Fruit fly (Drosophila melanogaster) whole organism, prepupa: ENCODE results near the gene betaTub65B.
A peak's percentile ranks its signal among the peaks of the same experiment; 100 is the strongest.

Source experiments
- Blimp-1 ChIP-seq: fragments of 200-800 bp; sonication (Bioruptor generic); optimal IDR thresholded peaks from 3 replicates; lab custom pipeline; 2017; ENCODE audit warnings: missing biosample characterization, missing genetic modification characterization, mild to moderate bottlenecking, moderate library complexity, missing genetic modification reagents
- CG10631 ChIP-seq: fragments of 200-800 bp; sonication (Bioruptor generic); optimal IDR thresholded peaks from 2 replicates; lab custom pipeline; 2016; ENCODE audit warnings: missing biosample characterization, missing genetic modification characterization
- CG11294 ChIP-seq: fragments of 200-800 bp; sonication (Bioruptor generic); IDR thresholded peaks from 2 replicates; pipeline ENCODE4 v1.3.6; 2022; ENCODE audit warnings: missing biosample characterization, missing genetic modification characterization
- CG11762 ChIP-seq: fragments of 200-800 bp; sonication (Bioruptor generic); optimal IDR thresholded peaks from 3 replicates; lab custom pipeline; 2016; ENCODE audit warnings: missing biosample characterization, missing genetic modification characterization; ENCODE audit not compliant: insufficient read depth
- CG11902 ChIP-seq: fragments of 200-800 bp; sonication (Bioruptor generic); optimal IDR thresholded peaks from 3 replicates; lab custom pipeline; 2016; ENCODE audit warnings: missing biosample characterization, missing genetic modification characterization
- CG15336 ChIP-seq: fragments of 200-800 bp; sonication (Bioruptor generic); IDR thresholded peaks from 2 replicates; pipeline ENCODE4 v1.3.6; 2022; ENCODE audit warnings: missing biosample characterization, missing genetic modification characterization
- CG1621 ChIP-seq: fragments of 200-800 bp; sonication (Bioruptor generic); optimal IDR thresholded peaks from 3 replicates; lab custom pipeline; 2018; ENCODE audit warnings: missing biosample characterization, mild to moderate bottlenecking, missing genetic modification characterization
- CG16779 ChIP-seq: fragments of 200-800 bp; sonication (Bioruptor generic); optimal IDR thresholded peaks from 3 replicates; lab custom pipeline; 2017; ENCODE audit warnings: missing biosample characterization, mild to moderate bottlenecking, missing genetic modification characterization
- CG3032 ChIP-seq: fragments of 200-800 bp; optimal IDR thresholded peaks from 2 replicates; lab custom pipeline; 2019; ENCODE audit warnings: missing biosample characterization, mild to moderate bottlenecking, missing genetic modification characterization, moderate library complexity
- CG31627 ChIP-seq: fragments of 200-800 bp; sonication (Bioruptor generic); optimal IDR thresholded peaks from 3 replicates; lab custom pipeline; 2016; ENCODE audit warnings: missing biosample characterization, missing genetic modification characterization
- CG32006 ChIP-seq: fragments of 200-800 bp; sonication (Bioruptor generic); optimal IDR thresholded peaks from 3 replicates; lab custom pipeline; 2017; ENCODE audit warnings: missing biosample characterization, mild to moderate bottlenecking, missing genetic modification characterization
- CG34406 ChIP-seq: fragments of 200-800 bp; sonication (Bioruptor generic); optimal IDR thresholded peaks from 3 replicates; lab custom pipeline; 2016; ENCODE audit warnings: missing biosample characterization, missing genetic modification characterization
- CG4318 ChIP-seq: fragments of 200-800 bp; sonication (Bioruptor generic); optimal IDR thresholded peaks from 3 replicates; lab custom pipeline; 2017; ENCODE audit warnings: missing biosample characterization, mild to moderate bottlenecking, missing genetic modification characterization
- CG6163 ChIP-seq: fragments of 200-800 bp; sonication (Bioruptor generic); IDR thresholded peaks from 3 replicates; pipeline ENCODE4 v1.3.6; 2022; ENCODE audit warnings: missing biosample characterization, missing genetic modification characterization
- CG6276 ChIP-seq: fragments of 200-800 bp; sonication (Bioruptor generic); optimal IDR thresholded peaks from 2 replicates; lab custom pipeline; 2017; ENCODE audit warnings: missing biosample characterization, mild to moderate bottlenecking, missing genetic modification characterization
- CG6792 ChIP-seq: fragments of 200-800 bp; sonication (Bioruptor generic); optimal IDR thresholded peaks from 3 replicates; lab custom pipeline; 2016; ENCODE audit warnings: missing biosample characterization, missing genetic modification characterization
- CG6854 ChIP-seq: fragments of 200-800 bp; sonication (Bioruptor generic); optimal IDR thresholded peaks from 2 replicates; lab custom pipeline; 2017; ENCODE audit warnings: missing biosample characterization, mild to moderate bottlenecking, missing genetic modification characterization
- CG7368 ChIP-seq: fragments of 200-800 bp; sonication (Bioruptor generic); optimal IDR thresholded peaks from 3 replicates; lab custom pipeline; 2016; ENCODE audit warnings: missing biosample characterization, missing genetic modification characterization
- CG8319 ChIP-seq: fragments of 200-800 bp; sonication (Bioruptor generic); optimal IDR thresholded peaks from 3 replicates; lab custom pipeline; 2016; ENCODE audit warnings: missing biosample characterization, missing genetic modification characterization
- CG9139 ChIP-seq: fragments of 200-800 bp; sonication (Bioruptor generic); optimal IDR thresholded peaks from 3 replicates; lab custom pipeline; 2017; ENCODE audit warnings: missing biosample characterization, mild to moderate bottlenecking, missing genetic modification characterization
- Eip75B ChIP-seq: fragments of 200-800 bp; sonication (Bioruptor generic); optimal IDR thresholded peaks from 3 replicates; lab custom pipeline; 2016; ENCODE audit warnings: missing biosample characterization, missing genetic modification characterization
- Eip78C ChIP-seq: fragments of 200-800 bp; sonication (Bioruptor generic); peaks from one replicate; lab custom pipeline; 2016; ENCODE audit warnings: missing biosample characterization, missing genetic modification characterization
- Ets21C ChIP-seq: fragments of 200-800 bp; sonication (Bioruptor generic); optimal IDR thresholded peaks from 3 replicates; lab custom pipeline; 2016; ENCODE audit warnings: missing biosample characterization, missing genetic modification characterization
- Ets96B ChIP-seq: fragments of 200-800 bp; optimal IDR thresholded peaks from 2 replicates; lab custom pipeline; 2019; ENCODE audit warnings: missing biosample characterization, mild to moderate bottlenecking, missing genetic modification characterization, moderate library complexity
- Gug ChIP-seq: fragments of 200-800 bp; sonication (Bioruptor generic); IDR thresholded peaks from 2 replicates; pipeline ENCODE4 v1.3.6; 2022; ENCODE audit warnings: missing biosample characterization, missing genetic modification characterization
- Hr38 ChIP-seq: sonication (Bioruptor generic); optimal IDR thresholded peaks from 2 replicates; lab custom pipeline; 2016; ENCODE audit warnings: missing biosample characterization, missing genetic modification characterization
- Hr39 ChIP-seq: fragments of 200-800 bp; sonication (Bioruptor generic); optimal IDR thresholded peaks from 2 replicates; lab custom pipeline; 2016; ENCODE audit warnings: missing biosample characterization, missing genetic modification characterization
- Hr4 ChIP-seq: fragments of 200-800 bp; sonication (Bioruptor generic); optimal IDR thresholded peaks from 3 replicates; lab custom pipeline; 2016; ENCODE audit warnings: missing biosample characterization, missing genetic modification characterization
- OdsH ChIP-seq: fragments of 200-800 bp; sonication (Bioruptor generic); optimal IDR thresholded peaks from 3 replicates; lab custom pipeline; 2016; ENCODE audit warnings: missing biosample characterization, missing genetic modification characterization
- Sox102F ChIP-seq: fragments of 200-800 bp; sonication (Bioruptor generic); optimal IDR thresholded peaks from 2 replicates; lab custom pipeline; 2016; ENCODE audit warnings: missing biosample characterization, mild to moderate bottlenecking, missing genetic modification characterization
- Sox14 ChIP-seq: fragments of 200-800 bp; sonication (Bioruptor generic); optimal IDR thresholded peaks from 3 replicates; lab custom pipeline; 2016; ENCODE audit warnings: missing biosample characterization, missing genetic modification characterization
- Sox15 ChIP-seq: fragments of 200-800 bp; sonication (Bioruptor generic); optimal IDR thresholded peaks from 3 replicates; lab custom pipeline; 2016; ENCODE audit warnings: missing biosample characterization, missing genetic modification characterization
- achi ChIP-seq: fragments of 200-800 bp; sonication (Bioruptor generic); optimal IDR thresholded peaks from 3 replicates; lab custom pipeline; 2016; ENCODE audit warnings: missing biosample characterization, missing genetic modification characterization
- acj6 ChIP-seq: fragments of 200-800 bp; sonication (Bioruptor generic); optimal IDR thresholded peaks from 3 replicates; lab custom pipeline; 2016; ENCODE audit warnings: missing biosample characterization, missing genetic modification characterization
- cyc ChIP-seq: fragments of 200-800 bp; sonication (Bioruptor generic); optimal IDR thresholded peaks from 3 replicates; lab custom pipeline; 2016; ENCODE audit warnings: missing biosample characterization, missing genetic modification characterization
- dac ChIP-seq: fragments of 200-800 bp; sonication (Bioruptor generic); optimal IDR thresholded peaks from 2 replicates; lab custom pipeline; 2017; ENCODE audit warnings: missing biosample characterization, mild to moderate bottlenecking, missing genetic modification characterization
- dsx ChIP-seq: fragments of 200-800 bp; optimal IDR thresholded peaks from 3 replicates; lab custom pipeline; 2019; ENCODE audit warnings: missing biosample characterization, mild to moderate bottlenecking, missing genetic modification characterization, moderate library complexity; ENCODE audit not compliant: poor library complexity, severe bottlenecking
- eg ChIP-seq: fragments of 200-800 bp; sonication (Bioruptor generic); IDR thresholded peaks from 3 replicates; pipeline ENCODE4 v1.3.6; 2022; ENCODE audit warnings: missing biosample characterization, missing genetic modification characterization
- esn ChIP-seq: fragments of 200-800 bp; sonication (Bioruptor generic); optimal IDR thresholded peaks from 2 replicates; lab custom pipeline; 2016; ENCODE audit warnings: missing biosample characterization, mild to moderate bottlenecking, missing genetic modification characterization, moderate library complexity
- fd59A ChIP-seq: fragments of 200-800 bp; sonication (Bioruptor generic); optimal IDR thresholded peaks from 2 replicates; lab custom pipeline; 2017; ENCODE audit warnings: missing biosample characterization, mild to moderate bottlenecking, missing genetic modification characterization, missing genetic modification reagents
- lz ChIP-seq: fragments of 200-800 bp; sonication (Bioruptor generic); optimal IDR thresholded peaks from 3 replicates; lab custom pipeline; 2016; ENCODE audit warnings: missing biosample characterization, missing genetic modification characterization
- pdm3 ChIP-seq: fragments of 200-800 bp; sonication (Bioruptor generic); optimal IDR thresholded peaks from 3 replicates; lab custom pipeline; 2016; ENCODE audit warnings: missing biosample characterization, missing genetic modification characterization
- salr ChIP-seq, 2 experiments: fragments of 200-800 bp; sonication (Bioruptor generic); optimal IDR thresholded peaks; 3 replicates each; lab custom pipeline; 2016 to 2018; ENCODE audit warnings: missing biosample characterization in 2 of 2, missing genetic modification characterization in 2 of 2, mild to moderate bottlenecking in 1 of 2
- spab ChIP-seq: fragments of 200-800 bp; sonication (Bioruptor generic); optimal IDR thresholded peaks from 2 replicates; lab custom pipeline; 2017; ENCODE audit warnings: missing biosample characterization, mild to moderate bottlenecking, missing genetic modification characterization, missing genetic modification reagents
- ss ChIP-seq, 2 experiments: fragments of 200-800 bp; sonication (Bioruptor generic); optimal IDR thresholded peaks; 2 replicates in 1 of 2; 3 replicates in 1 of 2; lab custom pipeline; 2017 to 2018; ENCODE audit warnings: mild to moderate bottlenecking in 2 of 2, missing biosample characterization in 2 of 2, missing genetic modification characterization in 2 of 2, moderate library complexity in 1 of 2
- svp ChIP-seq: fragments of 200-800 bp; sonication (Bioruptor generic); peaks from one replicate; lab custom pipeline; 2016; ENCODE audit warnings: missing biosample characterization, missing genetic modification characterization
- topi ChIP-seq: fragments of 200-800 bp; sonication (Bioruptor generic); optimal IDR thresholded peaks from 3 replicates; lab custom pipeline; 2016; ENCODE audit warnings: missing biosample characterization, missing genetic modification characterization
- vri ChIP-seq: fragments of 200-800 bp; sonication (Bioruptor generic); optimal IDR thresholded peaks from 3 replicates; lab custom pipeline; 2016; ENCODE audit warnings: missing biosample characterization, mild to moderate bottlenecking, missing genetic modification characterization

Gene betaTub65B

dm6 chr3L:6550978-6551339 lies 20.4 kb downstream of the betaTub65B start:
- TF ChIP-seq dsx (GFP tag; lab: Kevin White, UChicago) (no peak), CG6163 (GFP tag; lab: Robert Waterston, UW) (no peak), Ets21C (GFP tag; lab: Kevin White, UChicago) (no peak), ss (GFP tag; optimal IDR thresholded peaks at IDR 0.05; lab: Kevin White, UChicago) (peak in 1 of 2 experiments; percentile 42)

dm6 chr3L:6551816-6552371 lies 21.4 kb downstream of the betaTub65B start:
- peak; percentile 5 for TF ChIP-seq dac (GFP tag; lab: Kevin White, UChicago)
- TF ChIP-seq Hr4, result peak; percentile 44
- TF ChIP-seq lz, result no peak
- no peak for TF ChIP-seq CG8319 (GFP tag; lab: Kevin White, UChicago)
- TF ChIP-seq CG32006, result peak; percentile 77
- TF ChIP-seq spab (GFP tag; lab: Kevin White, UChicago), result peak; percentile 40
- peak; percentile 68 for TF ChIP-seq CG34406 (GFP tag; lab: Kevin White, UChicago)
- peak; percentile 89 for TF ChIP-seq Eip78C (GFP tag; lab: Kevin White, UChicago)
- TF ChIP-seq Ets96B, result peak; percentile 67
- TF ChIP-seq CG31627 (GFP tag; lab: Kevin White, UChicago), result no peak
- TF ChIP-seq topi (GFP tag; lab: Kevin White, UChicago), result peak; percentile 28
- peak; percentile 34 for TF ChIP-seq pdm3 (GFP tag; lab: Kevin White, UChicago)
- no peak for TF ChIP-seq CG16779 (tag; lab: Kevin White, UChicago)
- TF ChIP-seq CG6792, result peak; percentile 34
- no peak for TF ChIP-seq Ets21C (GFP tag; lab: Kevin White, UChicago)
- TF ChIP-seq Eip75B (GFP tag; lab: Kevin White, UChicago), result no peak
- TF ChIP-seq CG1621 (tag; lab: Kevin White, UChicago), result no peak
- no peak for TF ChIP-seq Hr38 (GFP tag; lab: Kevin White, UChicago)
- peak; percentile 58 for TF ChIP-seq CG9139 (GFP tag; lab: Kevin White, UChicago)
- TF ChIP-seq Sox102F, result peak; percentile 5
- peak; percentile 69 for TF ChIP-seq achi (GFP tag; lab: Kevin White, UChicago)
- TF ChIP-seq svp (GFP tag; lab: Kevin White, UChicago), result peak; percentile 62
- TF ChIP-seq cyc (GFP tag; lab: Kevin White, UChicago), result no peak
- peak; percentile 66 for TF ChIP-seq CG6276 (GFP tag; lab: Kevin White, UChicago)
- TF ChIP-seq CG10631 (GFP tag; lab: Kevin White, UChicago), result peak; percentile 67
- TF ChIP-seq Sox14, result peak; percentile 25
- peak; percentile 40 for TF ChIP-seq CG11762
- TF ChIP-seq CG7368 (GFP tag; lab: Kevin White, UChicago), result peak; percentile 28
- no peak for TF ChIP-seq Hr39 (GFP tag; lab: Kevin White, UChicago)
- peak; percentile 32 for TF ChIP-seq CG11902 (GFP tag; lab: Kevin White, UChicago)
- TF ChIP-seq eg (GFP tag; lab: Robert Waterston, UW), result peak; percentile 55; the same call in 2 of the 3 replicates
- no peak for TF ChIP-seq CG6854 (GFP tag; lab: Kevin White, UChicago)
- peak; percentile 13 for TF ChIP-seq Sox15
- peak; percentile 41 for TF ChIP-seq CG4318
- peak; percentile 32 for TF ChIP-seq Blimp-1 (GFP tag; lab: Kevin White, UChicago)
- no peak for TF ChIP-seq vri (GFP tag; lab: Kevin White, UChicago)
- TF ChIP-seq acj6 (GFP tag; lab: Kevin White, UChicago), result peak; percentile 65
- peak; percentile 44 to 57 for TF ChIP-seq ss (GFP tag; optimal IDR thresholded peaks at IDR 0.05; lab: Kevin White, UChicago)
- TF ChIP-seq salr (GFP tag; optimal IDR thresholded peaks at IDR 0.05; lab: Kevin White, UChicago), result peak in 1 of 2 experiments; percentile 61
- TF ChIP-seq dsx (GFP tag; lab: Kevin White, UChicago), result peak; percentile 82
- no peak for TF ChIP-seq fd59A
- TF ChIP-seq OdsH, result peak; percentile 61
- peak; percentile 78 for TF ChIP-seq CG15336 (GFP tag; lab: Robert Waterston, UW)
- 0 out of 2 replicates have a peak, but pooled peaks have one; percentile 12 for TF ChIP-seq Gug (GFP tag; lab: Robert Waterston, UW)
- no peak for TF ChIP-seq CG11294 (GFP tag; lab: Robert Waterston, UW)
- TF ChIP-seq CG3032, result peak; percentile 64
- TF ChIP-seq CG6163 (GFP tag; lab: Robert Waterston, UW), result peak; percentile 49; the same call in 2 of the 3 replicates
- peak; percentile 25 for TF ChIP-seq esn
